Worm (Caenorhabditis elegans): ENCODE results near the gene asah-2.

- TF ChIP-seq blmp-1 (tag; optimal IDR thresholded peaks at IDR 0.05) = no peak
- no peak for TF ChIP-seq nhr-12 (tag; optimal IDR thresholded peaks at IDR 0.05)
These were observed 16.9 kb upstream of the asah-2 start, which contains the start of gene F27E5.7 for ce11 chrII:10122465-10122864.
